Worm (Caenorhabditis elegans): ENCODE measurements around the gene sucg-1.

DNA sequence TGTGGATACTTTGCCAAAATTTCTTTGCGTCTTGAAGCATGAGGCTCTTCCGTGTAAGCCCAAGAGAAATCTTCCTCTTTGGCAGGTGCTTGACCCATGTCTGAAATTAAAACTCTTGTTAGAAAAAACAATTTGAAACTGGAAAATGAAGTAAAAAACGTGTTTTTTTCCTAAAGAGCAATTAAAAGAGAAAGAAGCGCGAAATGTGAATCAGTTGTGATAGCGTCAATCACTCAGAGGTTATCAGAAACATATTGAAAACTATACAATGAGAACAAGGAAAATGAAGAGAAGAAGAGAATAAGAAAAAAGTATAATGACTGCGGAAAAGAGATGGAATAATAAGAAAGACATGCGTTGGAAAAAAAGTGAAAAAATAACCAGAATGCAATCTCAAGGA lies 21.9 kb upstream of the sucg-1 start, which contains the start of gene F33D4.4:
- TF ChIP-seq ets-4 (tag; optimal IDR thresholded peaks at IDR 0.05): no peak
- no peak for TF ChIP-seq ceh-22 (tag; optimal IDR thresholded peaks at IDR 0.05)
- TF ChIP-seq fkh-6 (tag; optimal IDR thresholded peaks at IDR 0.05): no peak
- no peak for TF ChIP-seq pat-9 (tag; optimal IDR thresholded peaks at IDR 0.05)
- no peak for TF ChIP-seq pros-1 (tag; optimal IDR thresholded peaks at IDR 0.05)
- TF ChIP-seq mec-3 (tag; optimal IDR thresholded peaks at IDR 0.05; ENCODE audit: borderline replicate concordance): no peak
- TF ChIP-seq Y22D7AL.16 (tag; optimal IDR thresholded peaks at IDR 0.05): no peak
- TF ChIP-seq ceh-14 (tag; optimal IDR thresholded peaks at IDR 0.05): no peak
- TF ChIP-seq pqm-1 (tag; optimal IDR thresholded peaks at IDR 0.05): no peak
- TF ChIP-seq ceh-19 (GFP tag; optimal IDR thresholded peaks at IDR 0.05): no peak
- no peak for TF ChIP-seq fkh-10 (GFP tag; optimal IDR thresholded peaks at IDR 0.05)
